Fruit fly (Drosophila melanogaster) whole organism, pupa: ENCODE data around the gene CG3902.

Source experiments
- CG15710 ChIP-seq: fragments of 200-800 bp; sonication (Bioruptor generic); optimal IDR thresholded peaks from 2 replicates; lab custom pipeline; 2018; ENCODE audit warnings: missing biosample characterization, mild to moderate bottlenecking, missing genetic modification characterization, moderate library complexity
- CG4496 ChIP-seq: fragments of 200-800 bp; sonication (Bioruptor generic); IDR thresholded peaks from 3 replicates; pipeline ENCODE4 v1.3.6; 2022; ENCODE audit warnings: missing biosample characterization, missing genetic modification characterization
- Ets98B ChIP-seq: fragments of 200-800 bp; sonication (Bioruptor generic); IDR thresholded peaks from 2 replicates; pipeline ENCODE4 v1.3.6; 2022; ENCODE audit warnings: missing biosample characterization, missing genetic modification characterization
- Pif1B ChIP-seq: fragments of 200-800 bp; sonication (Bioruptor generic); optimal IDR thresholded peaks from 3 replicates; lab custom pipeline; 2016; ENCODE audit warnings: missing biosample characterization, missing genetic modification characterization
- Snoo ChIP-seq: fragments of 200-800 bp; sonication (Bioruptor generic); optimal IDR thresholded peaks from 3 replicates; lab custom pipeline; 2017; ENCODE audit warnings: missing biosample characterization, mild to moderate bottlenecking, missing genetic modification characterization, inconsistent platforms
- gl ChIP-seq: fragments of 200-800 bp; sonication (Bioruptor generic); optimal IDR thresholded peaks from 2 replicates; lab custom pipeline; 2018; ENCODE audit warnings: missing biosample characterization, mild to moderate bottlenecking, missing genetic modification characterization

- TF ChIP-seq Ets98B (GFP tag; lab: Robert Waterston, UW) (no peak), Snoo (tag; lab: Kevin White, UChicago) (no peak), Pif1B (GFP tag; lab: Kevin White, UChicago) (no peak), CG4496 (GFP tag; lab: Robert Waterston, UW) (0 out of 3 replicates have a peak, but pooled peaks have one; percentile 5), CG15710 (no peak), gl (no peak)
Observed at dm6 chr3L:18897459-18898085, 521 bp downstream of the CG3902 start.
